Worm (Caenorhabditis elegans) whole organism, young adult: Measurements from ENCODE around the gene H08M01.1.

Source experiments
- F10E7.11 ChIP-seq: sonication (generic microtip); optimal IDR thresholded peaks from 2 replicates; lab custom pipeline; 2017; ENCODE audit warnings: mild to moderate bottlenecking, missing genetic modification characterization, moderate library complexity, missing compliant biosample characterization
- F37B4.10 ChIP-seq: fragments of 200-800 bp; sonication (Bioruptor generic); IDR thresholded peaks from 2 replicates; pipeline ENCODE4 v1.3.6; 2022; ENCODE audit warnings: missing genetic modification characterization, missing compliant biosample characterization
- F39B2.1 ChIP-seq: fragments of 200-800 bp; sonication (Bioruptor generic); IDR thresholded peaks from 2 replicates; pipeline ENCODE4 v1.3.6; 2022; ENCODE audit warnings: missing genetic modification reagents, missing genetic modification characterization, missing compliant biosample characterization
- F49E8.2 ChIP-seq: sonication (generic microtip); optimal IDR thresholded peaks from 3 replicates; lab custom pipeline; 2017; ENCODE audit warnings: missing genetic modification characterization, mild to moderate bottlenecking, missing compliant biosample characterization, antibody characterized with exemption, moderate library complexity; ENCODE audit not compliant: insufficient read depth
- F52B5.7 ChIP-seq: sonication (generic microtip); optimal IDR thresholded peaks from 2 replicates; lab custom pipeline; 2016; ENCODE audit warnings: mild to moderate bottlenecking, missing genetic modification characterization, missing compliant biosample characterization
- ama-1 ChIP-seq, 3 experiments: fragments of 150-350 bp in 1 of 3; sonication (generic microtip) in 2 of 3; optimal IDR thresholded peaks; 2 replicates each; lab custom pipeline; 2014 to 2018; ENCODE audit warnings: missing biosample characterization in 2 of 3, missing genetic modification characterization in 2 of 3, missing genetic modification reagents in 2 of 3
- attf-5 ChIP-seq: fragments of 200-800 bp; sonication (Bioruptor generic); optimal IDR thresholded peaks from 2 replicates; lab custom pipeline; 2018; ENCODE audit warnings: mild to moderate bottlenecking, missing genetic modification characterization, missing compliant biosample characterization
- bed-1 ChIP-seq: fragments of 200-800 bp; sonication (Bioruptor generic); IDR thresholded peaks from 2 replicates; pipeline ENCODE4 v1.3.6; 2022; ENCODE audit warnings: missing genetic modification reagents, missing genetic modification characterization, missing compliant biosample characterization
- cebp-1 ChIP-seq, 2 experiments: fragments of 200-800 bp in 1 of 2; sonication (Bioruptor generic) in 1 of 2; sonication (generic microtip) in 1 of 2; IDR thresholded peaks in 1 of 2; optimal IDR thresholded peaks in 1 of 2; 2 replicates each; pipeline versions ENCODE4 v1.3.6 to Lab custom; 2017 to 2022; ENCODE audit warnings: missing compliant biosample characterization in 2 of 2, missing genetic modification characterization in 2 of 2, mild to moderate bottlenecking in 1 of 2, missing genetic modification reagents in 1 of 2, moderate library complexity in 1 of 2
- ceh-91 ChIP-seq: fragments of 200-800 bp; sonication (Bioruptor generic); IDR thresholded peaks from 2 replicates; pipeline ENCODE4 v1.3.6; 2022; ENCODE audit warnings: missing genetic modification reagents, missing genetic modification characterization, missing compliant biosample characterization
- die-1 ChIP-seq: sonication (generic microtip); optimal IDR thresholded peaks from 2 replicates; lab custom pipeline; 2016; ENCODE audit warnings: missing genotype, mild to moderate bottlenecking, missing genetic modification characterization, missing compliant biosample characterization
- dox-1 ChIP-seq: fragments of 200-800 bp; sonication (Bioruptor generic); IDR thresholded peaks from 2 replicates; pipeline ENCODE4 v1.3.6; 2022; ENCODE audit warnings: missing genetic modification reagents, missing genetic modification characterization, missing compliant biosample characterization
- efl-1 ChIP-seq: fragments of 150-350 bp; optimal IDR thresholded peaks from 2 replicates; lab custom pipeline; 2014; ENCODE audit warnings: missing biosample characterization, missing genetic modification reagents, missing genetic modification characterization
- ekl-4 ChIP-seq: fragments of 200-800 bp; sonication (Bioruptor generic); IDR thresholded peaks from 2 replicates; pipeline ENCODE4 v1.3.6; 2022; ENCODE audit warnings: missing genetic modification reagents, missing genetic modification characterization, missing compliant biosample characterization
- gei-17 ChIP-seq: fragments of 200-800 bp; sonication (Bioruptor generic); optimal IDR thresholded peaks from 2 replicates; lab custom pipeline; 2018; ENCODE audit warnings: mild to moderate bottlenecking, missing genetic modification characterization, missing compliant biosample characterization
- hlh-12 ChIP-seq: sonication (generic microtip); optimal IDR thresholded peaks from 2 replicates; lab custom pipeline; 2016; ENCODE audit warnings: missing genetic modification characterization, missing compliant biosample characterization
- hmg-1.2 ChIP-seq: fragments of 200-800 bp; sonication (Bioruptor generic); IDR thresholded peaks from 2 replicates; pipeline ENCODE4 v1.3.6; 2022; ENCODE audit warnings: missing genetic modification reagents, missing genetic modification characterization, missing compliant biosample characterization
- lag-1 ChIP-seq: fragments of 200-800 bp; sonication (Bioruptor generic); IDR thresholded peaks from 2 replicates; pipeline ENCODE4 v1.3.6; 2022; ENCODE audit warnings: missing genetic modification reagents, missing genetic modification characterization, missing compliant biosample characterization
- lin-26 ChIP-seq: fragments of 200-800 bp; sonication (Bioruptor generic); IDR thresholded peaks from 2 replicates; pipeline ENCODE4 v1.3.6; 2022; ENCODE audit warnings: missing genetic modification reagents, missing genetic modification characterization, missing compliant biosample characterization
- lin-40 ChIP-seq: sonication (generic microtip); optimal IDR thresholded peaks from 2 replicates; lab custom pipeline; 2016; ENCODE audit warnings: missing genetic modification characterization, mild to moderate bottlenecking, missing compliant biosample characterization, missing genotype, missing genetic modification reagents
- lsl-1 ChIP-seq: fragments of 200-800 bp; sonication (Bioruptor generic); optimal IDR thresholded peaks from 2 replicates; lab custom pipeline; 2018; ENCODE audit warnings: mild to moderate bottlenecking, missing genetic modification characterization, moderate library complexity, missing compliant biosample characterization
- lsy-27 ChIP-seq: sonication (generic microtip); optimal IDR thresholded peaks from 2 replicates; lab custom pipeline; 2017; ENCODE audit warnings: missing genetic modification characterization, mild to moderate bottlenecking, missing compliant biosample characterization, antibody characterized with exemption, missing genotype, borderline replicate concordance; ENCODE audit not compliant: insufficient read depth
- madf-10 ChIP-seq: sonication (generic microtip); optimal IDR thresholded peaks from 2 replicates; lab custom pipeline; 2016; ENCODE audit warnings: mild to moderate bottlenecking, missing genetic modification characterization, missing compliant biosample characterization
- madf-3 ChIP-seq: fragments of 200-800 bp; sonication (Bioruptor generic); IDR thresholded peaks from 2 replicates; pipeline ENCODE4 v1.3.6; 2022; ENCODE audit warnings: missing genetic modification reagents, missing genetic modification characterization, missing compliant biosample characterization
- madf-6 ChIP-seq: fragments of 200-800 bp; sonication (Bioruptor generic); IDR thresholded peaks from 2 replicates; pipeline ENCODE4 v1.3.6; 2022; ENCODE audit warnings: missing genetic modification reagents, missing genetic modification characterization, missing compliant biosample characterization
- mxl-1 ChIP-seq: sonication (generic microtip); optimal IDR thresholded peaks from 2 replicates; lab custom pipeline; 2016; ENCODE audit warnings: missing genetic modification characterization, missing compliant biosample characterization
- nfyb-1 ChIP-seq: fragments of 200-800 bp; sonication (Bioruptor generic); IDR thresholded peaks from 2 replicates; pipeline ENCODE4 v1.3.6; 2022; ENCODE audit warnings: missing genetic modification reagents, missing genetic modification characterization, missing compliant biosample characterization
- pbrm-1 ChIP-seq: fragments of 200-800 bp; sonication (Bioruptor generic); IDR thresholded peaks from 2 replicates; pipeline ENCODE4 v1.3.6; 2022; ENCODE audit warnings: missing genetic modification reagents, missing genetic modification characterization, missing compliant biosample characterization
- rpc-1 ChIP-seq, 2 experiments: fragments of 150-350 bp in 1 of 2; sonication (generic microtip) in 1 of 2; optimal IDR thresholded peaks; 2 replicates each; lab custom pipeline; 2014 to 2018; ENCODE audit warnings: missing biosample characterization in 1 of 2, missing genetic modification characterization in 1 of 2, missing genetic modification reagents in 1 of 2, missing genotype in 1 of 2
- snpc-1.1 ChIP-seq: sonication (generic microtip); optimal IDR thresholded peaks from 2 replicates; lab custom pipeline; 2017; ENCODE audit warnings: missing genetic modification characterization, mild to moderate bottlenecking, missing compliant biosample characterization, antibody characterized with exemption, moderate library complexity, missing genotype, missing genetic modification reagents; ENCODE audit not compliant: insufficient read depth
- snpc-1.3 ChIP-seq: sonication (generic microtip); optimal IDR thresholded peaks from 2 replicates; lab custom pipeline; 2017; ENCODE audit warnings: missing genetic modification characterization, mild to moderate bottlenecking, missing compliant biosample characterization, antibody characterized with exemption, moderate library complexity, missing genotype, missing genetic modification reagents; ENCODE audit not compliant: insufficient read depth
- snpc-4 ChIP-seq, 5 experiments: fragments of 150-350 bp in 1 of 5; sonication (generic microtip) in 4 of 5; optimal IDR thresholded peaks; 2 replicates each; lab custom pipeline; 2014 to 2018; ENCODE audit warnings: missing genetic modification characterization in 5 of 5, missing biosample characterization in 3 of 5, antibody characterized with exemption in 2 of 5, mild to moderate bottlenecking in 2 of 5, missing compliant biosample characterization in 2 of 5, missing genotype in 2 of 5, moderate library complexity in 2 of 5, missing genetic modification reagents in 1 of 5
- somi-1 ChIP-seq: fragments of 200-800 bp; sonication (Bioruptor generic); optimal IDR thresholded peaks from 2 replicates; lab custom pipeline; 2018; ENCODE audit warnings: mild to moderate bottlenecking, missing genetic modification characterization, missing compliant biosample characterization
- tbp1 ChIP-seq: fragments of 200-800 bp; sonication (Bioruptor generic); optimal IDR thresholded peaks from 2 replicates; lab custom pipeline; 2018; ENCODE audit warnings: mild to moderate bottlenecking, missing genetic modification characterization, missing compliant biosample characterization
- tbx-9 ChIP-seq: sonication (generic microtip); optimal IDR thresholded peaks from 2 replicates; lab custom pipeline; 2016; ENCODE audit warnings: borderline replicate concordance, missing genetic modification characterization, inconsistent platforms, missing compliant biosample characterization
- tlf-1 ChIP-seq: fragments of 200-800 bp; sonication (Bioruptor generic); optimal IDR thresholded peaks from 2 replicates; lab custom pipeline; 2018; ENCODE audit warnings: mild to moderate bottlenecking, missing genetic modification characterization, missing compliant biosample characterization
- unc-62 ChIP-seq: fragments of 150-350 bp; optimal IDR thresholded peaks from 2 replicates; lab custom pipeline; 2014; ENCODE audit warnings: missing biosample characterization, missing genetic modification reagents, missing genetic modification characterization
- xnd-1 ChIP-seq: sonication (generic microtip); optimal IDR thresholded peaks from 2 replicates; lab custom pipeline; 2016; ENCODE audit warnings: missing genotype, missing genetic modification reagents, missing genetic modification characterization, missing compliant biosample characterization
- zfh-2 ChIP-seq: fragments of 200-800 bp; sonication (Bioruptor generic); conservative IDR thresholded peaks from 2 replicates; pipeline ENCODE4 v1.3.6; 2022; ENCODE audit warnings: missing genetic modification reagents, missing genetic modification characterization, missing compliant biosample characterization
- ztf-18 ChIP-seq: sonication (generic microtip); optimal IDR thresholded peaks from 2 replicates; lab custom pipeline; 2016; ENCODE audit warnings: missing genotype, mild to moderate bottlenecking, missing genetic modification characterization, missing compliant biosample characterization
- ztf-22 ChIP-seq: fragments of 200-800 bp; sonication (Bioruptor generic); optimal IDR thresholded peaks from 2 replicates; lab custom pipeline; 2018; ENCODE audit warnings: mild to moderate bottlenecking, missing genetic modification characterization, moderate library complexity, missing compliant biosample characterization
- ztf-26 ChIP-seq: sonication (generic microtip); optimal IDR thresholded peaks from 2 replicates; lab custom pipeline; 2017; ENCODE audit warnings: missing genetic modification characterization, missing compliant biosample characterization

The H08M01.1 gene

DNA sequence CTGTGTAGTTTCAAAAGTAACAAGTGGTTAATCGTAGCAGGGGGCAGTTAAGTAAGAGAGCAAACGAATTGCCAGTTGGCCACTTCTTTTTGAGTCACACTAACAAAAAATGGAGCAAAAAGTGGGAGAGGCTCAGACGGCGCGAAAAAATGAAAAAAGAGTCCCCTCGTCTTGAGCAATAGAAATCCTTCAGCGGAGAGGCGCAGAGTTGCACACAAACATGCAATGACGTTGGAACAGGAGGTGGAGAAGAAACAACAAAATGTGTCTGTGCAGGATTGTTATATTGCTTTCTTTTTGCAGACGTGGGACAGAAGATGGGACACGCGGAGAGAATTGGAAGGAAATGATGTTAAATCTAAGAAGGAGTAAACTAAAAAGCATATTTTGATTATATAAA lies 41.5 kb upstream of the H08M01.1 start (continued):
- TF ChIP-seq lin-26 (GFP tag; lab: Robert Waterston, UW) (no peak), ztf-26 (tag; lab: Kevin White, UChicago) (no peak), attf-5 (GFP tag; lab: Kevin White, UChicago) (peak; percentile 21), F39B2.1 (GFP tag; lab: Robert Waterston, UW) (no peak), tbx-9 (no peak), ekl-4 (GFP tag; lab: Robert Waterston, UW) (no peak), ceh-91 (GFP tag; lab: Robert Waterston, UW) (no peak), lin-40 (no peak), hlh-12 (tag; lab: Kevin White, UChicago) (no peak), somi-1 (GFP tag; lab: Kevin White, UChicago) (no peak), efl-1 (GFP tag; lab: Kevin White, UChicago) (no peak), rpc-1 (optimal IDR thresholded peaks at IDR 0.05; lab: Kevin White, UChicago) (no peak), rpc-1 (tag; optimal IDR thresholded peaks at IDR 0.05; lab: Kevin White, UChicago) (no peak), unc-62 (GFP tag; lab: Kevin White, UChicago) (no peak)

DNA sequence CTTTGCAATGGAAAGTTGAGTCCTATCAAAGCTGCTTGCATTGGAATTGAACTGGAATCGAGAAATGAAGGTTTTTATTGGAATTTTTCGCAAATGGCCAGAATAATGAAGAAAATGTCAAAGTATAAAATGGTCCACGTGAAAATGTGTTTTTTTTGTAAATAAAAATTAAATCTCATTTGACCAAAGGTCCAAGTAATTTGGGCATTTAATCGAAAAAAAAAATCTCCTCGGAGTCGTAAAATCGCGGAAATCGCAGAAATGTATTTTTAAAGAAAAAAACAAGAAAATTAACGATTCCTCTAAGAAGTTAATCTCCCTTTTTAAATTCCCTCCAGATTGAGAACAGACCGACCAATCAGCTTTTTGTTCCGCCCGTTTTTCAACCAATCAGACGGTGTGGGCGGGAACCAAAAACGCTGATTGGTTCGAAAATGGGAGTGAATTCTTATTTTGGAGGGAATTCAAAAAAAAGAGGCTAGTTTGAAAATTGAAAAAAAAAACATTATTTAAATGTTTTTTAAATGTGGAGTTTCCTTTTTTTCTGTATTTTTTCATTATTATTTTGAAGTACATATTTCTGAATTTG lies 40.5 kb upstream of the H08M01.1 start, which contains the start of gene prdh-1:
Gene prdh-1 (minus strand): TSS at position 51 of the 589 bp plus-strand sequence.
- TF ChIP-seq madf-6 (no peak), xnd-1 (tag; lab: Kevin White, UChicago) (no peak)
- TF ChIP-seq, all 124 proteins: peak for 0

DNA sequence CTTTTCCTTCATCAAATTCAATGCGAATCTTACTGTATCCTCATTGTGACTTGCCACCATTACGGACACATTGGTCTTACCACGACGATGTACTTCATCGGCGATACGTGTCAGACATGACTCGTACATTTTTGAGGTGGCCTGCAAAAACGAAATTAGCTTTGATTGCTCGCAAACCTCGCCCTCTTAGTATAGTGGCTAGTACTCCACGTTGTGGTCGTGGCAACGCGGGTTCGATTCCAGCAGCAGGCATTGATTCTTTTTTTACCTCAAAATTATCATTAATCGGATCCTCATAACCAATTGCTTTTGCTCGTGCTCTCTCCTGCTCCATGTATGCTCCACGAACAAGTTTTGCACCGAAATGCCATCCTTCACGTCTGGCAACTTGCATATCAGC lies 33.9 kb upstream of the H08M01.1 start:
- TF ChIP-seq ama-1 (optimal IDR thresholded peaks at IDR 0.05; lab: Kevin White, UChicago) (no peak), ama-1 (GFP tag; optimal IDR thresholded peaks at IDR 0.05; lab: Kevin White, UChicago) (peak in 1 of 2 experiments; percentile 8), snpc-1.1 (tag; lab: Kevin White, UChicago) (peak; percentile 29), lag-1 (no peak), F52B5.7 (tag; lab: Kevin White, UChicago) (peak; percentile 39), F49E8.2 (tag; lab: Kevin White, UChicago) (peak; percentile 26), cebp-1 (GFP tag; IDR thresholded peaks at IDR 0.05; lab: Robert Waterston, UW) (no peak), cebp-1 (tag; optimal IDR thresholded peaks at IDR 0.05; lab: Kevin White, UChicago) (peak; percentile 20), tbp1 (GFP tag; lab: Kevin White, UChicago) (peak; percentile 85), hmg-1.2 (GFP tag; lab: Robert Waterston, UW) (peak; percentile 45), snpc-4 (GFP tag; optimal IDR thresholded peaks at IDR 0.05; lab: Kevin White, UChicago) (peak; percentile 86), snpc-4 (tag; optimal IDR thresholded peaks at IDR 0.05; lab: Kevin White, UChicago) (peak; percentile 2 to 96 (median 93)), ztf-22 (GFP tag; lab: Kevin White, UChicago) (no peak), dox-1 (no peak; the same call in 1 of the 2 replicates), tlf-1 (GFP tag; lab: Kevin White, UChicago) (no peak), ztf-18 (tag; lab: Kevin White, UChicago) (peak; percentile 63), die-1 (tag; lab: Kevin White, UChicago) (peak; percentile 60), madf-3 (GFP tag; lab: Robert Waterston, UW) (no peak), snpc-1.3 (tag; lab: Kevin White, UChicago) (peak; percentile 46), F37B4.10 (GFP tag; lab: Robert Waterston, UW) (no peak), lsy-27 (no peak), nfyb-1 (no peak), F10E7.11 (tag; lab: Kevin White, UChicago) (no peak), madf-10 (no peak), gei-17 (no peak), mxl-1 (peak; percentile 1), pbrm-1 (GFP tag; lab: Robert Waterston, UW) (no peak), bed-1 (0 out of 2 replicates have a peak, but pooled peaks have one; percentile 38), lsl-1 (GFP tag; lab: Kevin White, UChicago) (peak; percentile 25), zfh-2 (GFP tag; lab: Robert Waterston, UW) (no peak), ekl-4 (GFP tag; lab: Robert Waterston, UW) (no peak)
